Fruit fly (Drosophila melanogaster) whole organism, embryonic: ENCODE measurements around the gene FucTD.

Experiments used
- B-H1 ChIP-seq: fragments of 200-800 bp; sonication (Bioruptor generic); IDR thresholded peaks from 3 replicates; pipeline ENCODE4 v1.3.6; 2022; ENCODE audit warnings: missing biosample characterization, missing genetic modification characterization
- Bdp1 ChIP-seq: fragments of 200-800 bp; sonication (Bioruptor generic); optimal IDR thresholded peaks from 3 replicates; lab custom pipeline; 2016; ENCODE audit warnings: missing biosample characterization, missing genetic modification characterization
- CG10209 ChIP-seq: fragments of 200-800 bp; sonication (Bioruptor generic); optimal IDR thresholded peaks from 3 replicates; lab custom pipeline; 2017; ENCODE audit warnings: missing biosample characterization, mild to moderate bottlenecking, missing genetic modification characterization, missing genetic modification reagents
- CG10462 ChIP-seq: fragments of 200-800 bp; sonication (Bioruptor generic); optimal IDR thresholded peaks from 2 replicates; lab custom pipeline; 2016; ENCODE audit warnings: missing biosample characterization, missing genetic modification characterization
- CG10543 ChIP-seq: fragments of 200-800 bp; sonication (Bioruptor generic); optimal IDR thresholded peaks from 3 replicates; lab custom pipeline; 2017; ENCODE audit warnings: missing biosample characterization, mild to moderate bottlenecking, missing genetic modification characterization, moderate library complexity
- CG11504 ChIP-seq: fragments of 200-800 bp; sonication (Bioruptor generic); optimal IDR thresholded peaks from 3 replicates; lab custom pipeline; 2019; ENCODE audit warnings: missing biosample characterization, mild to moderate bottlenecking, missing genetic modification characterization, moderate library complexity
- CG11723 ChIP-seq: fragments of 200-800 bp; sonication (Bioruptor generic); optimal IDR thresholded peaks from 2 replicates; lab custom pipeline; 2017; ENCODE audit warnings: missing biosample characterization, mild to moderate bottlenecking, missing genetic modification characterization
- CG12071 ChIP-seq: fragments of 200-800 bp; sonication (Bioruptor generic); optimal IDR thresholded peaks from 3 replicates; lab custom pipeline; 2018; ENCODE audit warnings: missing biosample characterization, mild to moderate bottlenecking, missing genetic modification characterization
- CG12104 ChIP-seq: fragments of 200-800 bp; sonication (Bioruptor generic); optimal IDR thresholded peaks from 3 replicates; lab custom pipeline; 2016; ENCODE audit warnings: missing biosample characterization, missing genetic modification characterization
- CG12155 ChIP-seq: fragments of 200-800 bp; sonication (Bioruptor generic); optimal IDR thresholded peaks from 3 replicates; lab custom pipeline; 2016; ENCODE audit warnings: missing biosample characterization, missing genetic modification characterization
- CG12769 ChIP-seq: fragments of 200-800 bp; sonication (Bioruptor generic); optimal IDR thresholded peaks from 2 replicates; lab custom pipeline; 2019; ENCODE audit warnings: missing biosample characterization, mild to moderate bottlenecking, missing genetic modification characterization, moderate library complexity
- CG13296 ChIP-seq: fragments of 200-800 bp; sonication (Bioruptor generic); optimal IDR thresholded peaks from 3 replicates; lab custom pipeline; 2018; ENCODE audit warnings: missing biosample characterization, mild to moderate bottlenecking, missing genetic modification characterization
- CG17568 ChIP-seq: fragments of 200-800 bp; sonication (Bioruptor generic); optimal IDR thresholded peaks from 2 replicates; lab custom pipeline; 2018; ENCODE audit warnings: missing biosample characterization, mild to moderate bottlenecking, missing genetic modification characterization, moderate library complexity
- CG17912 ChIP-seq: fragments of 200-800 bp; sonication (Bioruptor generic); optimal IDR thresholded peaks from 2 replicates; lab custom pipeline; 2018; ENCODE audit warnings: missing biosample characterization, mild to moderate bottlenecking, missing genetic modification characterization
- CG18262 ChIP-seq: fragments of 200-800 bp; optimal IDR thresholded peaks from 3 replicates; lab custom pipeline; 2019; ENCODE audit warnings: missing biosample characterization, mild to moderate bottlenecking, missing genetic modification characterization, moderate library complexity
- CG2129 ChIP-seq: fragments of 200-800 bp; sonication (Bioruptor generic); IDR thresholded peaks from 2 replicates; pipeline ENCODE4 v1.3.6; 2022; ENCODE audit warnings: missing biosample characterization, missing genetic modification characterization; ENCODE audit not compliant: partially characterized antibody
- CG2678 ChIP-seq: fragments of 200-800 bp; sonication (Bioruptor generic); optimal IDR thresholded peaks from 3 replicates; lab custom pipeline; 2019; ENCODE audit warnings: missing biosample characterization, mild to moderate bottlenecking, missing genetic modification characterization, moderate library complexity
- CG31441 ChIP-seq: fragments of 200-800 bp; sonication (Bioruptor generic); IDR thresholded peaks from 2 replicates; pipeline ENCODE4 v1.3.6; 2022; ENCODE audit warnings: missing biosample characterization, missing genetic modification characterization
- CG4360 ChIP-seq: fragments of 200-800 bp; sonication (Bioruptor generic); IDR thresholded peaks from 2 replicates; pipeline ENCODE4 v1.3.6; 2022; ENCODE audit warnings: missing biosample characterization, missing genetic modification characterization
- CG4707 ChIP-seq: fragments of 200-800 bp; sonication (Bioruptor generic); optimal IDR thresholded peaks from 2 replicates; lab custom pipeline; 2018; ENCODE audit warnings: missing biosample characterization, mild to moderate bottlenecking, missing genetic modification characterization, moderate library complexity
- CrebB ChIP-seq: fragments of 200-800 bp; sonication (Bioruptor generic); optimal IDR thresholded peaks from 3 replicates; lab custom pipeline; 2018; ENCODE audit warnings: missing biosample characterization, mild to moderate bottlenecking, missing genetic modification characterization
- D19B ChIP-seq: fragments of 200-800 bp; sonication (Bioruptor generic); optimal IDR thresholded peaks from 2 replicates; lab custom pipeline; 2017; ENCODE audit warnings: missing biosample characterization, mild to moderate bottlenecking, missing genetic modification characterization
- Eip74EF ChIP-seq, 2 experiments: fragments of 200-800 bp in 1 of 2; fragments of >200 bp in 1 of 2; sonication (Bioruptor generic) in 1 of 2; optimal IDR thresholded peaks; 2 replicates each; lab custom pipeline; 2017 to 2019; ENCODE audit warnings: missing biosample characterization in 2 of 2, missing genetic modification characterization in 2 of 2, mild to moderate bottlenecking in 1 of 2, moderate library complexity in 1 of 2
- Ets97D ChIP-seq: fragments of 200-800 bp; sonication (Bioruptor generic); optimal IDR thresholded peaks from 3 replicates; lab custom pipeline; 2016; ENCODE audit warnings: missing biosample characterization, missing genetic modification characterization
- MTF-1 ChIP-seq: fragments of 200-800 bp; sonication (Bioruptor generic); optimal IDR thresholded peaks from 2 replicates; lab custom pipeline; 2018; ENCODE audit warnings: missing biosample characterization, mild to moderate bottlenecking, missing genetic modification characterization, borderline replicate concordance
- Nf-YC ChIP-seq: fragments of 200-800 bp; optimal IDR thresholded peaks from 3 replicates; lab custom pipeline; 2019; ENCODE audit warnings: missing biosample characterization, mild to moderate bottlenecking, missing genetic modification characterization, moderate library complexity
- Optix ChIP-seq: fragments of 200-800 bp; sonication (Bioruptor generic); IDR thresholded peaks from 3 replicates; pipeline ENCODE4 v1.3.6; 2022; ENCODE audit warnings: missing biosample characterization, missing genetic modification characterization
- PHDP ChIP-seq: fragments of 200-800 bp; sonication (Bioruptor generic); optimal IDR thresholded peaks from 3 replicates; lab custom pipeline; 2018; ENCODE audit warnings: missing biosample characterization, mild to moderate bottlenecking, missing genetic modification characterization, moderate library complexity
- Sox102F ChIP-seq: fragments of 200-800 bp; sonication (Bioruptor generic); optimal IDR thresholded peaks from 2 replicates; lab custom pipeline; 2018; ENCODE audit warnings: missing biosample characterization, mild to moderate bottlenecking, missing genetic modification characterization, moderate library complexity
- Sry-β ChIP-seq: fragments of 200-800 bp; sonication (Bioruptor generic); optimal IDR thresholded peaks from 2 replicates; lab custom pipeline; 2018; ENCODE audit warnings: missing biosample characterization, mild to moderate bottlenecking, missing genetic modification characterization, moderate library complexity
- Taf1 ChIP-seq: fragments of 200-800 bp; sonication (Bioruptor generic); IDR thresholded peaks from 2 replicates; pipeline ENCODE4 v1.3.6; 2022; ENCODE audit warnings: missing biosample characterization, missing genetic modification characterization
- bab2 ChIP-seq: fragments of 200-800 bp; sonication (Bioruptor generic); optimal IDR thresholded peaks from 2 replicates; lab custom pipeline; 2016; ENCODE audit warnings: missing biosample characterization, missing genetic modification characterization
- crp ChIP-seq, 2 experiments: fragments of 200-800 bp; sonication (Bioruptor generic); optimal IDR thresholded peaks; 2 replicates in 1 of 2; 3 replicates in 1 of 2; lab custom pipeline; 2017; ENCODE audit warnings: missing biosample characterization in 2 of 2, missing genetic modification characterization in 2 of 2, mild to moderate bottlenecking in 1 of 2, moderate library complexity in 1 of 2
- dimm ChIP-seq: fragments of 200-800 bp; sonication (Bioruptor generic); IDR thresholded peaks from 2 replicates; pipeline ENCODE4 v1.3.6; 2022; ENCODE audit warnings: missing biosample characterization, missing genetic modification characterization
- dm ChIP-seq: fragments of 200-800 bp; sonication (Bioruptor generic); optimal IDR thresholded peaks from 3 replicates; lab custom pipeline; 2016; ENCODE audit warnings: missing biosample characterization, missing genetic modification characterization
- emc ChIP-seq: fragments of 200-800 bp; sonication (Bioruptor generic); optimal IDR thresholded peaks from 2 replicates; lab custom pipeline; 2016; ENCODE audit warnings: missing biosample characterization, missing genetic modification characterization
- fd3F ChIP-seq: fragments of 200-800 bp; sonication (Bioruptor generic); optimal IDR thresholded peaks from 2 replicates; lab custom pipeline; 2018; ENCODE audit warnings: missing biosample characterization, mild to moderate bottlenecking, missing genetic modification characterization, moderate library complexity
- fru ChIP-seq: fragments of >200 bp; optimal IDR thresholded peaks from 2 replicates; lab custom pipeline; 2017
- gce ChIP-seq: fragments of 200-800 bp; sonication (Bioruptor generic); IDR thresholded peaks from 3 replicates; pipeline ENCODE4 v1.3.6; 2022; ENCODE audit warnings: missing biosample characterization, missing genetic modification characterization
- gsb-n ChIP-seq: fragments of 200-800 bp; sonication (Bioruptor generic); optimal IDR thresholded peaks from 3 replicates; lab custom pipeline; 2018; ENCODE audit warnings: missing biosample characterization, mild to moderate bottlenecking, missing genetic modification characterization
- ham ChIP-seq: fragments of 200-800 bp; sonication (Bioruptor generic); IDR thresholded peaks from 2 replicates; pipeline ENCODE4 v1.3.6; 2022; ENCODE audit warnings: missing biosample characterization, missing genetic modification characterization
- her ChIP-seq: fragments of 200-800 bp; sonication (Bioruptor generic); optimal IDR thresholded peaks from 2 replicates; lab custom pipeline; 2016; ENCODE audit warnings: missing biosample characterization, missing genetic modification characterization
- pb ChIP-seq: fragments of 200-800 bp; sonication (Bioruptor generic); optimal IDR thresholded peaks from 3 replicates; lab custom pipeline; 2016; ENCODE audit warnings: missing biosample characterization, missing genetic modification characterization
- peb ChIP-seq: fragments of 200-800 bp; sonication (Bioruptor generic); IDR thresholded peaks from 2 replicates; pipeline ENCODE4 v1.3.6; 2022; ENCODE audit warnings: missing biosample characterization, missing genetic modification characterization
- schlank ChIP-seq: fragments of 200-800 bp; sonication (Bioruptor generic); optimal IDR thresholded peaks from 2 replicates; lab custom pipeline; 2018; ENCODE audit warnings: missing biosample characterization, mild to moderate bottlenecking, missing genetic modification characterization
- so ChIP-seq: fragments of 200-800 bp; sonication (Bioruptor generic); IDR thresholded peaks from 3 replicates; pipeline ENCODE4 v1.3.6; 2022; ENCODE audit warnings: missing biosample characterization, missing genetic modification characterization
- tin ChIP-seq: fragments of 200-800 bp; sonication (Bioruptor generic); optimal IDR thresholded peaks from 3 replicates; lab custom pipeline; 2016; ENCODE audit warnings: missing biosample characterization, missing genetic modification characterization
- twi ChIP-seq: fragments of 200-800 bp; optimal IDR thresholded peaks from 2 replicates; lab custom pipeline; 2019; ENCODE audit warnings: missing biosample characterization, mild to moderate bottlenecking, missing genetic modification characterization, moderate library complexity
- unc-4 ChIP-seq: fragments of 200-800 bp; sonication (Bioruptor generic); IDR thresholded peaks from 2 replicates; pipeline ENCODE4 v1.3.6; 2022; ENCODE audit warnings: missing biosample characterization, missing genetic modification characterization; ENCODE audit not compliant: partially characterized antibody
- unpg ChIP-seq: fragments of 200-800 bp; sonication (Bioruptor generic); optimal IDR thresholded peaks from 3 replicates; lab custom pipeline; 2018; ENCODE audit warnings: missing biosample characterization, mild to moderate bottlenecking, missing genetic modification characterization, moderate library complexity

Gene FucTD

dm6 chr3L:1442906-1443305 is 26.9 kb downstream of the FucTD start (continued):
- TF ChIP-seq crp (GFP tag; optimal IDR thresholded peaks at IDR 0.05; lab: Kevin White, UChicago), result peak in 1 of 2 experiments; percentile 13
- peak; percentile 79 for TF ChIP-seq peb
- TF ChIP-seq CG2129 (GFP tag; lab: Robert Waterston, UW), result no peak
- peak; percentile 85 for TF ChIP-seq PHDP
- peak; percentile 68 for TF ChIP-seq CG11723
- peak; percentile 70; the same call in 2 of the 3 replicates for TF ChIP-seq B-H1
- no peak for TF ChIP-seq fru (lab: Kevin White, UChicago)
- TF ChIP-seq CG31441 (GFP tag; lab: Robert Waterston, UW), result peak; percentile 89
- TF ChIP-seq ham, result no peak
- peak; percentile 65 for TF ChIP-seq CG12104
- TF ChIP-seq CG4360, result peak; percentile 80
- TF ChIP-seq MTF-1 (GFP tag; lab: Kevin White, UChicago), result peak; percentile 62
- TF ChIP-seq CG2678 (tag; lab: Kevin White, UChicago), result peak; percentile 87
- TF ChIP-seq dimm (GFP tag; lab: Robert Waterston, UW), result peak; percentile 78
- peak; percentile 7 for TF ChIP-seq CG12769 (tag; lab: Kevin White, UChicago)
- TF ChIP-seq Optix (GFP tag; lab: Robert Waterston, UW), result peak; percentile 82; the same call in 2 of the 3 replicates
- peak; percentile 96 for TF ChIP-seq CG18262 (tag; lab: Kevin White, UChicago)
- TF ChIP-seq CG4707 (GFP tag; lab: Kevin White, UChicago), result peak; percentile 79
- TF ChIP-seq Taf1, result no peak
- no peak for TF ChIP-seq CG12071 (GFP tag; lab: Kevin White, UChicago)
- peak; percentile 83 for TF ChIP-seq so
- TF ChIP-seq emc (GFP tag; lab: Kevin White, UChicago), result no peak
- peak; percentile 84 for TF ChIP-seq unpg (GFP tag; lab: Kevin White, UChicago)
- TF ChIP-seq CG10209, result peak; percentile 79
- TF ChIP-seq CG17912, result no peak
- TF ChIP-seq gce (GFP tag; lab: Robert Waterston, UW), result peak; percentile 88
- TF ChIP-seq Ets97D (GFP tag; lab: Kevin White, UChicago), result peak; percentile 25
- TF ChIP-seq Eip74EF (GFP tag; optimal IDR thresholded peaks at IDR 0.05; lab: Kevin White, UChicago), result peak in 1 of 2 experiments; percentile 74
- TF ChIP-seq schlank (tag; lab: Kevin White, UChicago), result no peak
- peak; percentile 60 for TF ChIP-seq Bdp1 (GFP tag; lab: Kevin White, UChicago)
- TF ChIP-seq CG10543 (GFP tag; lab: Kevin White, UChicago), result no peak
- TF ChIP-seq CG13296 (GFP tag; lab: Kevin White, UChicago), result no peak
- TF ChIP-seq her (GFP tag; lab: Kevin White, UChicago), result peak; percentile 3
- TF ChIP-seq twi (tag; lab: Kevin White, UChicago), result peak; percentile 93
- peak; percentile 87 for TF ChIP-seq tin (GFP tag; lab: Kevin White, UChicago)
- no peak for TF ChIP-seq fd3F (GFP tag; lab: Kevin White, UChicago)
- TF ChIP-seq D19B (GFP tag; lab: Kevin White, UChicago), result peak; percentile 83
- TF ChIP-seq bab2, result peak; percentile 83
- TF ChIP-seq CG12155 (GFP tag; lab: Kevin White, UChicago), result peak; percentile 64
- TF ChIP-seq gsb-n (tag; lab: Kevin White, UChicago), result peak; percentile 92
- no peak for TF ChIP-seq pb (GFP tag; lab: Kevin White, UChicago)
- TF ChIP-seq CG11504 (tag; lab: Kevin White, UChicago), result peak; percentile 80
- peak; percentile 55 for TF ChIP-seq dm (GFP tag; lab: Kevin White, UChicago)
- peak; percentile 62 for TF ChIP-seq Sry-β (GFP tag; lab: Kevin White, UChicago)
- peak; percentile 80 for TF ChIP-seq CG10462
- no peak for TF ChIP-seq unc-4
- TF ChIP-seq CG17568 (GFP tag; lab: Kevin White, UChicago), result peak; percentile 75
- TF ChIP-seq Nf-YC (tag; lab: Kevin White, UChicago), result no peak
- peak; percentile 83 for TF ChIP-seq Sox102F (GFP tag; lab: Kevin White, UChicago)
- TF ChIP-seq CrebB, result peak; percentile 61
